Worm (Caenorhabditis elegans): Measurements from ENCODE around the gene lgc-15.

DNA sequence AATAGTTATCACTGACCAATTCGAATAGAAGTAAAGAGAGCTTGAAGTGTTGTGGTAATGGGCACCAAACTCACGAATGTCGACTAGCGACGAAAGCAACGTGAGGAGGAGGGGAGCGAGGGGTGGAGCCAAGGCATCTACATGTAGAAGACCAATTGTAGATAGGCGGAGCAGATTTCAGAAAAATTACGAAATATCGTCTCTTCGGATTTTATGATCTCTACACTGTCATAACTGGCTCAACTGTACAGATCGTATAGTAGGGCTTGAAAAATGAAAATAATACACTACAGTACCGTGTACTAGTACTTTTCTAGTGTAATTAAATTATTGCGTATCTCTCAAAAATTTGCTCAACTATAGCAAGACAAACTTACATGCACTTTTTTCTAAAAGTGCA lies 21.1 kb upstream of the lgc-15 start, which contains the start of gene W03G11.4:
- TF ChIP-seq him-1 (tag; optimal IDR thresholded peaks at IDR 0.05) (no peak), dao-5 (tag; optimal IDR thresholded peaks at IDR 0.05) (no peak), W03F9.2 (tag; optimal IDR thresholded peaks at IDR 0.05) (no peak)
